Worm (Caenorhabditis elegans) whole organism, young adult: ENCODE data around the gene F32D8.7.
A peak's percentile ranks its signal among the peaks of the same experiment; 100 is the strongest.

Source experiments
- B0336.3 ChIP-seq: fragments of 200-800 bp; sonication (Bioruptor generic); IDR thresholded peaks from 2 replicates; pipeline ENCODE4 v1.3.6; 2022; ENCODE audit warnings: missing genetic modification characterization, missing compliant biosample characterization
- C06A6.2 ChIP-seq: fragments of 200-800 bp; sonication (Bioruptor generic); conservative IDR thresholded peaks from 2 replicates; pipeline ENCODE4 v1.3.6; 2022; ENCODE audit warnings: missing genetic modification characterization, missing compliant biosample characterization
- C17E4.6 ChIP-seq: fragments of 200-800 bp; sonication (Bioruptor generic); IDR thresholded peaks from 2 replicates; pipeline ENCODE4 v1.3.6; 2022; ENCODE audit warnings: missing genetic modification reagents, missing genetic modification characterization, missing compliant biosample characterization
- F10E7.11 ChIP-seq: sonication (generic microtip); optimal IDR thresholded peaks from 2 replicates; lab custom pipeline; 2017; ENCODE audit warnings: mild to moderate bottlenecking, missing genetic modification characterization, moderate library complexity, missing compliant biosample characterization
- F33H1.4 ChIP-seq: fragments of 200-800 bp; sonication (Bioruptor generic); IDR thresholded peaks from 2 replicates; pipeline ENCODE4 v1.3.6; 2022; ENCODE audit warnings: missing genetic modification reagents, missing genetic modification characterization, missing compliant biosample characterization
- F55B11.4 ChIP-seq: sonication (generic microtip); optimal IDR thresholded peaks from 2 replicates; lab custom pipeline; 2016; ENCODE audit warnings: missing compliant biosample characterization, missing genetic modification characterization, borderline replicate concordance; ENCODE audit not compliant: insufficient read depth
- F57A8.1 ChIP-seq: fragments of 200-800 bp; sonication (Bioruptor generic); optimal IDR thresholded peaks from 2 replicates; lab custom pipeline; 2018; ENCODE audit warnings: mild to moderate bottlenecking, missing genetic modification characterization, moderate library complexity, missing compliant biosample characterization
- K11D2.4 ChIP-seq: fragments of 200-800 bp; sonication (Bioruptor generic); IDR thresholded peaks from 2 replicates; pipeline ENCODE4 v1.3.6; 2022; ENCODE audit warnings: missing genetic modification reagents, missing genetic modification characterization, missing compliant biosample characterization
- Y95B8A.8 ChIP-seq: fragments of 200-800 bp; sonication (Bioruptor generic); IDR thresholded peaks from 2 replicates; pipeline ENCODE4 v1.3.6; 2022; ENCODE audit warnings: missing genetic modification reagents, missing genetic modification characterization, missing compliant biosample characterization
- ama-1 ChIP-seq, 3 experiments: fragments of 150-350 bp in 1 of 3; sonication (generic microtip) in 2 of 3; optimal IDR thresholded peaks; 2 replicates each; lab custom pipeline; 2014 to 2018; ENCODE audit warnings: missing biosample characterization in 2 of 3, missing genetic modification characterization in 2 of 3, missing genetic modification reagents in 2 of 3
- athp-1 ChIP-seq: sonication (generic microtip); optimal IDR thresholded peaks from 2 replicates; lab custom pipeline; 2017; ENCODE audit warnings: mild to moderate bottlenecking, missing genetic modification characterization, missing compliant biosample characterization
- attf-3 ChIP-seq: fragments of 200-800 bp; sonication (Bioruptor generic); conservative IDR thresholded peaks from 2 replicates; pipeline ENCODE4 v1.3.6; 2022; ENCODE audit warnings: missing genetic modification reagents, missing genetic modification characterization, missing compliant biosample characterization
- attf-6 ChIP-seq: fragments of 200-800 bp; sonication (Bioruptor generic); IDR thresholded peaks from 2 replicates; pipeline ENCODE4 v1.3.6; 2022; ENCODE audit warnings: missing genetic modification reagents, missing genetic modification characterization, missing compliant biosample characterization
- bed-2 ChIP-seq: fragments of 200-800 bp; sonication (Bioruptor generic); IDR thresholded peaks from 2 replicates; pipeline ENCODE4 v1.3.6; 2022; ENCODE audit warnings: missing genetic modification reagents, missing genetic modification characterization, missing compliant biosample characterization
- cebp-1 ChIP-seq, 2 experiments: fragments of 200-800 bp in 1 of 2; sonication (Bioruptor generic) in 1 of 2; sonication (generic microtip) in 1 of 2; IDR thresholded peaks in 1 of 2; optimal IDR thresholded peaks in 1 of 2; 2 replicates each; pipeline versions ENCODE4 v1.3.6 to Lab custom; 2017 to 2022; ENCODE audit warnings: missing compliant biosample characterization in 2 of 2, missing genetic modification characterization in 2 of 2, mild to moderate bottlenecking in 1 of 2, missing genetic modification reagents in 1 of 2, moderate library complexity in 1 of 2
- cebp-2 ChIP-seq: fragments of 200-800 bp; sonication (Bioruptor generic); IDR thresholded peaks from 2 replicates; pipeline ENCODE4 v1.3.6; 2022; ENCODE audit warnings: missing genetic modification characterization, missing compliant biosample characterization
- ceh-27 ChIP-seq: fragments of 200-800 bp; sonication (Bioruptor generic); optimal IDR thresholded peaks from 2 replicates; lab custom pipeline; 2018; ENCODE audit warnings: mild to moderate bottlenecking, missing genetic modification characterization, moderate library complexity, missing compliant biosample characterization
- chd-7 ChIP-seq: sonication (generic microtip); optimal IDR thresholded peaks from 2 replicates; lab custom pipeline; 2016; ENCODE audit warnings: mild to moderate bottlenecking, missing genetic modification characterization, moderate library complexity, missing compliant biosample characterization
- die-1 ChIP-seq: sonication (generic microtip); optimal IDR thresholded peaks from 2 replicates; lab custom pipeline; 2016; ENCODE audit warnings: missing genotype, mild to moderate bottlenecking, missing genetic modification characterization, missing compliant biosample characterization
- dox-1 ChIP-seq: fragments of 200-800 bp; sonication (Bioruptor generic); IDR thresholded peaks from 2 replicates; pipeline ENCODE4 v1.3.6; 2022; ENCODE audit warnings: missing genetic modification reagents, missing genetic modification characterization, missing compliant biosample characterization
- dpff-1 ChIP-seq: sonication (generic microtip); optimal IDR thresholded peaks from 2 replicates; lab custom pipeline; 2017; ENCODE audit warnings: mild to moderate bottlenecking, missing genetic modification characterization, missing compliant biosample characterization
- egrh-3 ChIP-seq: fragments of 200-800 bp; sonication (Bioruptor generic); IDR thresholded peaks from 2 replicates; pipeline ENCODE4 v1.3.6; 2022; ENCODE audit warnings: missing genetic modification reagents, missing genetic modification characterization, missing compliant biosample characterization
- fkh-3 ChIP-seq: sonication (generic microtip); optimal IDR thresholded peaks from 2 replicates; lab custom pipeline; 2016; ENCODE audit warnings: mild to moderate bottlenecking, missing genetic modification characterization, missing compliant biosample characterization
- gei-17 ChIP-seq: fragments of 200-800 bp; sonication (Bioruptor generic); optimal IDR thresholded peaks from 2 replicates; lab custom pipeline; 2018; ENCODE audit warnings: mild to moderate bottlenecking, missing genetic modification characterization, missing compliant biosample characterization
- hlh-26 ChIP-seq: fragments of 200-800 bp; sonication (Bioruptor generic); conservative IDR thresholded peaks from 2 replicates; pipeline ENCODE4 v1.3.6; 2022; ENCODE audit warnings: missing genetic modification reagents, missing genetic modification characterization, missing compliant biosample characterization
- hmg-20 ChIP-seq: fragments of 200-800 bp; sonication (Bioruptor generic); IDR thresholded peaks from 2 replicates; pipeline ENCODE4 v1.3.6; 2022; ENCODE audit warnings: missing genetic modification reagents, missing genetic modification characterization, missing compliant biosample characterization
- lin-26 ChIP-seq: fragments of 200-800 bp; sonication (Bioruptor generic); IDR thresholded peaks from 2 replicates; pipeline ENCODE4 v1.3.6; 2022; ENCODE audit warnings: missing genetic modification reagents, missing genetic modification characterization, missing compliant biosample characterization
- lin-40 ChIP-seq: sonication (generic microtip); optimal IDR thresholded peaks from 2 replicates; lab custom pipeline; 2016; ENCODE audit warnings: missing genetic modification characterization, mild to moderate bottlenecking, missing compliant biosample characterization, missing genotype, missing genetic modification reagents
- lsl-1 ChIP-seq: fragments of 200-800 bp; sonication (Bioruptor generic); optimal IDR thresholded peaks from 2 replicates; lab custom pipeline; 2018; ENCODE audit warnings: mild to moderate bottlenecking, missing genetic modification characterization, moderate library complexity, missing compliant biosample characterization
- madf-10 ChIP-seq: sonication (generic microtip); optimal IDR thresholded peaks from 2 replicates; lab custom pipeline; 2016; ENCODE audit warnings: mild to moderate bottlenecking, missing genetic modification characterization, missing compliant biosample characterization
- nhr-179 ChIP-seq: sonication (generic microtip); optimal IDR thresholded peaks from 2 replicates; lab custom pipeline; 2016; ENCODE audit warnings: mild to moderate bottlenecking, missing genetic modification characterization, missing compliant biosample characterization
- nhr-27 ChIP-seq: fragments of 200-800 bp; sonication (Bioruptor generic); optimal IDR thresholded peaks from 2 replicates; lab custom pipeline; 2018; ENCODE audit warnings: mild to moderate bottlenecking, missing genetic modification characterization, moderate library complexity, missing compliant biosample characterization
- nhr-80 ChIP-seq: sonication (generic microtip); optimal IDR thresholded peaks from 2 replicates; lab custom pipeline; 2016; ENCODE audit warnings: missing genetic modification characterization, missing compliant biosample characterization
- pbrm-1 ChIP-seq: fragments of 200-800 bp; sonication (Bioruptor generic); IDR thresholded peaks from 2 replicates; pipeline ENCODE4 v1.3.6; 2022; ENCODE audit warnings: missing genetic modification reagents, missing genetic modification characterization, missing compliant biosample characterization
- pha-4 ChIP-seq: fragments of 150-350 bp; sonication (generic microtip); optimal IDR thresholded peaks from 2 replicates; lab custom pipeline; 2014; ENCODE audit warnings: missing biosample characterization, missing genetic modification reagents, missing genetic modification characterization
- sdz-38 ChIP-seq: sonication (generic microtip); optimal IDR thresholded peaks from 2 replicates; lab custom pipeline; 2016; ENCODE audit warnings: missing genotype, missing genetic modification characterization, missing compliant biosample characterization
- sea-2 ChIP-seq: fragments of 200-800 bp; sonication (Bioruptor generic); IDR thresholded peaks from 2 replicates; pipeline ENCODE4 v1.3.6; 2022; ENCODE audit warnings: missing genetic modification characterization, missing compliant biosample characterization
- sptf-2 ChIP-seq: fragments of 200-800 bp; sonication (Bioruptor generic); optimal IDR thresholded peaks from 2 replicates; lab custom pipeline; 2018; ENCODE audit warnings: mild to moderate bottlenecking, missing genetic modification characterization, missing compliant biosample characterization
- tlf-1 ChIP-seq: fragments of 200-800 bp; sonication (Bioruptor generic); optimal IDR thresholded peaks from 2 replicates; lab custom pipeline; 2018; ENCODE audit warnings: mild to moderate bottlenecking, missing genetic modification characterization, missing compliant biosample characterization
- unc-62 ChIP-seq: fragments of 150-350 bp; optimal IDR thresholded peaks from 2 replicates; lab custom pipeline; 2014; ENCODE audit warnings: missing biosample characterization, missing genetic modification reagents, missing genetic modification characterization
- zfh-2 ChIP-seq: fragments of 200-800 bp; sonication (Bioruptor generic); conservative IDR thresholded peaks from 2 replicates; pipeline ENCODE4 v1.3.6; 2022; ENCODE audit warnings: missing genetic modification reagents, missing genetic modification characterization, missing compliant biosample characterization
- ztf-26 ChIP-seq: sonication (generic microtip); optimal IDR thresholded peaks from 2 replicates; lab custom pipeline; 2017; ENCODE audit warnings: missing genetic modification characterization, missing compliant biosample characterization
- ztf-6 ChIP-seq: fragments of 200-800 bp; sonication (Bioruptor generic); IDR thresholded peaks from 2 replicates; pipeline ENCODE4 v1.3.6; 2022; ENCODE audit warnings: missing genetic modification reagents, missing genetic modification characterization, missing compliant biosample characterization

F32D8.7 gene

DNA sequence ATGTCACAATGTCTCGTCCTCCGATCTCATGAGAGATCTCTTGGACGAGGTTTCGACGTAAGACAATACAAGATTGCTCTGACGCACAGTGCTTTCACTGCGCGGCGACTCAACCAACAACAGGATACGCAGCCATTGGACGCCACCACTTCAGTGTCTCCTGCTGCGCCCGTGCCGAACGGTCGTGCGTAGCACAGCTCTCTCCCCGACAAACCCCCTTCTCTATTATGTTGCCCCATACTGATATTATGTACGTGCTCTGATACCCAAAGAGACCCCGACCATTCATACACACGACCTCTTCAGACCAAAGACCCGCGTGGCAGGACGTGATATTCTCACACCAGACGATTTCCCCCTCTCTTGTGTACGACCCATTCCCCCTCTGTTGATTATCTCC, 31.9 kb upstream of the F32D8.7 start (continued):
- TF ChIP-seq zfh-2: peak; percentile 60
- peak; percentile 41; the same call in 1 of the 2 replicates for TF ChIP-seq pbrm-1
- peak; percentile 72; the same call in 1 of the 2 replicates for TF ChIP-seq Y95B8A.8 (GFP tag; lab: Robert Waterston, UW)
- peak; percentile 59; the same call in 1 of the 2 replicates for TF ChIP-seq cebp-2
- TF ChIP-seq dox-1 (GFP tag; lab: Robert Waterston, UW): peak; percentile 74; the same call in 1 of the 2 replicates

DNA sequence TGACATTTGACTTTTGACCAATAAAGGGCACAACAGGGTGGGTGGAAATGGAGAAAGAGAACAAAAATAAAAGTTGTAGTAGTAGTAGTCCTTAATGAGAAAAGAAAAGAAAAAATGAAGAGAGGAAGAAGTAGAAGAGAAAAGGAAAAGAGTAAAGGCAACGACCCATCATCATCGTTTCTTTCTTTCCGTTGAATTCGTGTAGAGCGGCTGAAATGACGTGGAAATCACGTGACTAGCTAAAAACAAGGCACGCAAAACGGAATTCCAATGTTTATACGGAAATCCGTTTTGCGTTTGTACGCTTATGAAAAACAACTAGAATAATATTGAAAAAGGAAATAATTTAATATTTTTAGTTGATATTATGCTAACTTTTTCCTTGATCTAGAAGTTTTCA, 30.6 kb upstream of the F32D8.7 start:
- TF ChIP-seq gei-17 (no peak), madf-10 (tag; lab: Kevin White, UChicago) (no peak), lin-40 (peak; percentile 39), cebp-1 (GFP tag; IDR thresholded peaks at IDR 0.05; lab: Robert Waterston, UW) (no peak), cebp-1 (tag; optimal IDR thresholded peaks at IDR 0.05; lab: Kevin White, UChicago) (peak; percentile 5), chd-7 (peak; percentile 26)

DNA sequence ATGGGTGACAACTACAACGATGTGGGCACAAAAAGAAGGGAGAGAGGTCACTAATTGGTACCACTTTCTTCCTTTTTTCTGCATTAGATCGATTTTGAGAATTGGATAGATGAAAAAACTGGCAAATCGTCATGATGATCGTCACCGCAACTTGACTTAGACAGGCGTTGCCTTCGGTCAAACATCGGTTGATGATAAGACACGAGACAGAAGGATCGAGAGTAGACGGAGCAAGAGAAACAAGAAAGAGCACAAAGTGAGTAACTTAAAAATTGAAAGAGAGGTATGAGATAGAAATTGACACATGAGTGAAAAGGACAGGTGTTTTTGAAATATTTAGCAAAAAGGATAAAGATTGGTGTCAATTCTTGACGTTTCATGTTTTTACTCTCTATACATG, 28.2 kb upstream of the F32D8.7 start:
- no peak for TF ChIP-seq ama-1 (optimal IDR thresholded peaks at IDR 0.05; lab: Kevin White, UChicago)
- no peak for TF ChIP-seq ama-1 (GFP tag; optimal IDR thresholded peaks at IDR 0.05; lab: Kevin White, UChicago)
- 0 out of 2 replicates have a peak, but pooled peaks have one; percentile 7 for TF ChIP-seq dox-1 (GFP tag; lab: Robert Waterston, UW)
- peak; percentile 54 for TF ChIP-seq nhr-80 (tag; lab: Kevin White, UChicago)

DNA sequence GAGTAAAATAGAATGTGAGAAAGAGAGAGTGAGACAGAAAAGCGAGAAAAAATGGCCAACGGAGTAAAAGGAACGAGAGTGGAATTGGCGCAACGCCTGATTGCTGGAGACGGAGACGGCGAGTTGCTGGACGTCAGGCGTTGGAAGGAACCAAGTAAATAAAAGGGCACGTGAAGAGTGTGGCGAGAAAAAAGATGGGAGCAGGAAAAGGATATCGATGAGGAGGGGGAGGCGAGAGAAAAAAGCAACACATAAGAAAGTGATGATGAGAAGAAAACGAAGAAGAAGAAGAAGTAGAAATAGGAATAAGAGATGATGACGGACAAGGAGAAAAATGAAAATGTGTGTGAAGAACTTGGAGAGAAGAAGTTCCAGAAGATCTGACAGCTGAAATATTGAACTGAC, 26.8 kb upstream of the F32D8.7 start:
- TF ChIP-seq lsl-1: no peak
- peak; percentile 45 for TF ChIP-seq ztf-26 (tag; lab: Kevin White, UChicago)
- no peak for TF ChIP-seq hlh-26
- TF ChIP-seq K11D2.4 (GFP tag; lab: Robert Waterston, UW): peak; percentile 51; the same call in 1 of the 2 replicates
- TF ChIP-seq athp-1 (tag; lab: Kevin White, UChicago): no peak
- peak; percentile 48; the same call in 1 of the 2 replicates for TF ChIP-seq bed-2 (GFP tag; lab: Robert Waterston, UW)
- no peak for TF ChIP-seq C17E4.6
- no peak for TF ChIP-seq unc-62 (GFP tag; lab: Kevin White, UChicago)
- no peak for TF ChIP-seq F55B11.4 (tag; lab: Kevin White, UChicago)
- TF ChIP-seq F10E7.11 (tag; lab: Kevin White, UChicago): no peak
- TF ChIP-seq F57A8.1: no peak
- no peak for TF ChIP-seq lin-26 (GFP tag; lab: Robert Waterston, UW)
- TF ChIP-seq F33H1.4: no peak
- TF ChIP-seq hmg-20 (GFP tag; lab: Robert Waterston, UW): no peak
- no peak for TF ChIP-seq pha-4 (tag; lab: Kevin White, UChicago)
- TF ChIP-seq cebp-1 (GFP tag; IDR thresholded peaks at IDR 0.05; lab: Robert Waterston, UW): no peak
- TF ChIP-seq cebp-1 (tag; optimal IDR thresholded peaks at IDR 0.05; lab: Kevin White, UChicago): peak; percentile 80
- TF ChIP-seq nhr-27 (tag; lab: Kevin White, UChicago): no peak
- no peak for TF ChIP-seq sea-2 (GFP tag; lab: Robert Waterston, UW)
- no peak for TF ChIP-seq attf-3 (GFP tag; lab: Robert Waterston, UW)
- TF ChIP-seq ztf-6 (GFP tag; lab: Robert Waterston, UW): no peak
- TF ChIP-seq attf-6: no peak
- TF ChIP-seq egrh-3: no peak
- TF ChIP-seq C06A6.2: no peak; the same call in 1 of the 2 replicates
- TF ChIP-seq sdz-38: no peak
- TF ChIP-seq nhr-179: no peak
- peak; percentile 70 for TF ChIP-seq ceh-27 (GFP tag; lab: Kevin White, UChicago)
- no peak for TF ChIP-seq sptf-2 (GFP tag; lab: Kevin White, UChicago)
- peak; percentile 46 for TF ChIP-seq die-1
- peak; percentile 52; the same call in 1 of the 2 replicates for TF ChIP-seq B0336.3
- TF ChIP-seq tlf-1 (GFP tag; lab: Kevin White, UChicago): no peak
- TF ChIP-seq fkh-3: no peak
- TF ChIP-seq dpff-1 (tag; lab: Kevin White, UChicago): no peak
